Fruit fly (Drosophila melanogaster) whole organism, pupa: Measurements from ENCODE around the gene Acbp5.

Experiments used
- CG12605 ChIP-seq: fragments of 200-800 bp; sonication (Bioruptor generic); IDR thresholded peaks from 2 replicates; pipeline ENCODE4 v1.3.6; 2022; ENCODE audit warnings: missing biosample characterization, missing genetic modification characterization
- CG13204 ChIP-seq: fragments of 200-800 bp; sonication (Bioruptor generic); optimal IDR thresholded peaks from 2 replicates; lab custom pipeline; 2018; ENCODE audit warnings: missing biosample characterization, mild to moderate bottlenecking, missing genetic modification characterization, moderate library complexity
- CG15710 ChIP-seq: fragments of 200-800 bp; sonication (Bioruptor generic); optimal IDR thresholded peaks from 2 replicates; lab custom pipeline; 2018; ENCODE audit warnings: missing biosample characterization, mild to moderate bottlenecking, missing genetic modification characterization, moderate library complexity
- CG8159 ChIP-seq: fragments of 200-800 bp; sonication (Bioruptor generic); optimal IDR thresholded peaks from 3 replicates; lab custom pipeline; 2018; ENCODE audit warnings: missing biosample characterization, mild to moderate bottlenecking, missing genetic modification characterization, moderate library complexity
- CG8301 ChIP-seq: fragments of 200-800 bp; sonication (Bioruptor generic); optimal IDR thresholded peaks from 2 replicates; lab custom pipeline; 2018; ENCODE audit warnings: missing biosample characterization, mild to moderate bottlenecking, missing genetic modification characterization
- D1 ChIP-seq: fragments of 200-800 bp; sonication (Bioruptor generic); optimal IDR thresholded peaks from 2 replicates; lab custom pipeline; 2018; ENCODE audit warnings: missing biosample characterization, mild to moderate bottlenecking, missing genetic modification characterization, moderate library complexity
- EcR ChIP-seq: fragments of 200-800 bp; sonication (Bioruptor generic); optimal IDR thresholded peaks from 3 replicates; lab custom pipeline; 2019; ENCODE audit warnings: missing biosample characterization, missing genetic modification characterization, mild to moderate bottlenecking, moderate library complexity, missing genetic modification reagents
- Pif1B ChIP-seq: fragments of 200-800 bp; sonication (Bioruptor generic); optimal IDR thresholded peaks from 3 replicates; lab custom pipeline; 2016; ENCODE audit warnings: missing biosample characterization, missing genetic modification characterization
- Snoo ChIP-seq: fragments of 200-800 bp; sonication (Bioruptor generic); optimal IDR thresholded peaks from 3 replicates; lab custom pipeline; 2017; ENCODE audit warnings: missing biosample characterization, mild to moderate bottlenecking, missing genetic modification characterization, inconsistent platforms
- fd96Ca ChIP-seq: fragments of 200-800 bp; sonication (Bioruptor generic); IDR thresholded peaks from 3 replicates; pipeline ENCODE4 v1.3.6; 2022; ENCODE audit warnings: missing biosample characterization, missing genetic modification characterization
- gl ChIP-seq: fragments of 200-800 bp; sonication (Bioruptor generic); optimal IDR thresholded peaks from 2 replicates; lab custom pipeline; 2018; ENCODE audit warnings: missing biosample characterization, mild to moderate bottlenecking, missing genetic modification characterization
- rn ChIP-seq: fragments of 200-800 bp; sonication (Bioruptor generic); IDR thresholded peaks from 2 replicates; pipeline ENCODE4 v1.3.6; 2022; ENCODE audit warnings: missing biosample characterization, missing genetic modification characterization

DNA sequence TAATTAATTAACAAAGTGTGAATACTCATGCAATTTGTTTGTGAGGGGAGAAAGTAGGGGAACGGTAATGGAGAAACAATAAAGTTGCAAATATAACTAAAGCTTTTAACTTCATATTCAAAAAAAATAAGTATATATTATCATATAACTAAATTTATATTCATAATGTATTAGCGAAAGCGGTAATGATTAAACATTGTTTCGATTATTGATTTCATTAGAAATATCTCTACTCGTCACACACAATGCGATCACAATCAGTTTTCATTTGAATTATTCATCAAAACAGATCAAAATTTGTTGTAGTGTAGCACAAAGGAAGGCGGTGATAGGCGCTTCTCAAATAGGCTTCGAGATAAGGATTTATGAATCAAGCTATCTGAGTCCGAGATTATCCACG is 32.7 kb downstream of the Acbp5 start, which contains the start of gene CG6576:
- TF ChIP-seq rn (GFP tag; lab: Robert Waterston, UW) (no peak), Pif1B (GFP tag; lab: Kevin White, UChicago) (no peak), D1 (tag; lab: Kevin White, UChicago) (no peak), CG12605 (GFP tag; lab: Robert Waterston, UW) (no peak), CG8301 (tag; lab: Kevin White, UChicago) (no peak), gl (no peak), CG15710 (tag; lab: Kevin White, UChicago) (no peak), CG13204 (GFP tag; lab: Kevin White, UChicago) (no peak), fd96Ca (no peak), CG8159 (tag; lab: Kevin White, UChicago) (no peak), EcR (GFP tag; lab: Kevin White, UChicago) (no peak), Snoo (no peak)
